Fruit fly (Drosophila melanogaster): ENCODE data around the gene CG11349.

Gene CG11349

DNA sequence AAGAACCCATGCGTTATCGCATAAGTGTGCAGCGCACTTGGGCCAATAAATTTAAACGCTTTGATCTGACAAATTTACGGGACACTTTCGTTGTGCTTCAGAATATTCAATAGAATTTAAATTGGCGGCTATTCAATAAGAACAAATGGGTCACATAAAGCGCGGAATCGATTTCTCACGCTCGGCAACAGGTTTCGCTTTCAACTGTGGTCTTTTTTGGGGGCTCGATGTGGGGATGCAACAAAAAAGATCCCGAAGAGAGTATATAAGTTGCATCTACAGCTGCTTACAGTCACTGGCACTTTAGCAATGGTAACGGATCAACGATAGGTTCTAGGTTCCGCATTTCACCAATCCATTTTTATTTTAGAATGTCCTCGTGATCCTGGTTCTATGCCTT lies at the start of gene CG11349:
TSS of gene CG11349 (plus strand) at position 301 of the 400 bp plus-strand sequence.
- TF ChIP-seq CG17801 (GFP tag; optimal IDR thresholded peaks at IDR 0.05; ENCODE audit: partially characterized antibody) = no peak

- no peak for TF ChIP-seq CG17801 (GFP tag; optimal IDR thresholded peaks at IDR 0.05; ENCODE audit: partially characterized antibody)
These were observed 46.3 kb upstream of the CG11349 start for dm6 chr3L:4426581-4426980.

DNA sequence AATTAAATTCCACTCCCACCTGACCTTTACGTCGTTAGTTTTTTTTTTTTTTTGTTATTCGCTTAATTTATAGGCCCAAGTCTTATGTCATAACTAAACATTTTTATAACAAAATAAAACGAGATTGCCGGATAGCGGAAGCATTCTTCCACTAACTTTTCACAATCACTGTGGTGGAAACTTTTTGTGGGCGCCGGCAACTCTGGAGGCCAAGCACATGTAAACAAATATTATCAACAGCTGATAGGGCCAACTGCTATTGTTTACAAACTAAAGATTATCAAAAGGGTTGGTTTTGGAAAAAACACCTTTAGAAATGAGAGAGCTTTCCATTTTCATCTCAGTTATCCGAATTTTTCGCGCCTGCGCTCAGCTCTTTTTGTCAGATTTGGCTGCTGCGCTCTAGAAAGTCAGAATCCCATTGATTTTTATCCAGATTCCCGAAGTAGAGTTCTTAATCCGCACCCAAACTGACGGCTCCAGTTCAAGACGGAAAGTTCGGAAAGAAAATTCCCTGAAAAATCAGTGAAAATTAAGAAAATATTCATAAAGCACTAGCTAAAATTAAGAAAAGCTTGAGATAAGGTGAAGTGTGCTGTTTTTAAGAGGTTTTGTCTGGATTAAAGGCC lies 43.8 kb upstream of the CG11349 start, which contains the start of gene nAChRbeta1:
TSS of gene nAChRbeta1 (plus strand) at position 432 of the 629 bp plus-strand sequence.
- TF ChIP-seq CG17801 (GFP tag; optimal IDR thresholded peaks at IDR 0.05; ENCODE audit: partially characterized antibody) = no peak

DNA sequence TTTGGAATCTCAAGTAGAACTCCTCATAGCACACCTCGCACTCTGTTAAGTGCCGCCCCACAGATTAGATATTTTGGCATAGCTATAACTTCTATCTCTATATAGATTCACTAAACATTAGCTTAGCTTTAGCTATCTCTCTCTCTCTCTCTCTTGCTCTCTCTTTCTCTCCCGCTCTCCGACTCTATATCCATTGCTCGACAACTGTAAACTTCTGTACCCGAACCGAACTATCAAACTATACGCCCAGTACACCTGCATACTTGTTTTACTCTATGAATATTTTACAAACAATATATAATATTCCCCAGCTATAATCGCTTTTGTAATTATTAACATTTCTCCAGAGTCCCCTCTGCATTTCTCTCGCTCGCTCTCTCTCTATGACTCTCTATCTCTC lies 42.5 kb upstream of the CG11349 start:
- no peak for TF ChIP-seq CG17801 (GFP tag; optimal IDR thresholded peaks at IDR 0.05; ENCODE audit: partially characterized antibody)

- no peak for TF ChIP-seq CG17801 (GFP tag; optimal IDR thresholded peaks at IDR 0.05; ENCODE audit: partially characterized antibody)
These were observed 41.6 kb upstream of the CG11349 start for dm6 chr3L:4431111-4431730.

dm6 chr3L:4436421-4436820 lies 36.4 kb upstream of the CG11349 start, which contains the start of gene CG15021:
Gene CG15021, plus strand, starts transcription at chr3L:4436721.
- TF ChIP-seq CG17801 (GFP tag; optimal IDR thresholded peaks at IDR 0.05; ENCODE audit: partially characterized antibody) = no peak

- no peak for TF ChIP-seq CG17801 (GFP tag; optimal IDR thresholded peaks at IDR 0.05; ENCODE audit: partially characterized antibody)
These were observed 32.7 kb upstream of the CG11349 start for dm6 chr3L:4440153-4440552.

DNA sequence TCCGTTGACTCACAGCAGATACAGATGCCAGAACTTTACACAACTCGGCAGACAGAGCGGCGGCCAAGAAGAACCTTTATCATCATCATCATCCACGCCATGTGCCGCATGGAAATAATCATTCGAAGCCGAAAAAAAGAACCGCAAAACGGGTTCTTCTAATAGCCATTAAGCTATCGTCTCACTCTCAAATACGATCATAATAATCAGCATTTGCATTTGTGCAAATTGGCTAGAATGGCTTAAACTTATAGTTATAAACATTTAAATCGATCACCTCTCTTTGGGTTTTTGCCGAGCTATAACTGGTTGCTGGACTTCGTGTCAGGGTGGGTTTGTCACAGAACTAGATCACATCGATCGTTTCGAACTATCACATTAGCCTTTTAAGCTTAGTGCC lies 30.7 kb upstream of the CG11349 start:
- TF ChIP-seq CG17801 (GFP tag; optimal IDR thresholded peaks at IDR 0.05; ENCODE audit: partially characterized antibody) = no peak

dm6 chr3L:4445824-4446223 lies 27.0 kb upstream of the CG11349 start:
- TF ChIP-seq CG17801 (GFP tag; optimal IDR thresholded peaks at IDR 0.05; ENCODE audit: partially characterized antibody) = no peak

dm6 chr3L:4446273-4446672 lies 26.6 kb upstream of the CG11349 start, which contains the start of gene CG12607:
Gene CG12607, plus strand, starts transcription at chr3L:4446573.
- TF ChIP-seq CG17801 (GFP tag; optimal IDR thresholded peaks at IDR 0.05; ENCODE audit: partially characterized antibody) = no peak

- TF ChIP-seq CG17801 (GFP tag; optimal IDR thresholded peaks at IDR 0.05; ENCODE audit: partially characterized antibody) = no peak
These were observed 25.6 kb upstream of the CG11349 start for dm6 chr3L:4447229-4447628.

- TF ChIP-seq CG17801 (GFP tag; optimal IDR thresholded peaks at IDR 0.05; ENCODE audit: partially characterized antibody) = no peak
These were observed 14.8 kb upstream of the CG11349 start, which contains the start of gene CG11345 for dm6 chr3L:4458063-4458462. Gene CG11345, minus strand, starts transcription at chr3L:4458163.

- TF ChIP-seq CG17801 (GFP tag; optimal IDR thresholded peaks at IDR 0.05; ENCODE audit: partially characterized antibody) = no peak
These were observed 12.4 kb upstream of the CG11349 start, which contains the start of gene CG15022 for dm6 chr3L:4460307-4461088. Gene CG15022, minus strand, starts transcription at chr3L:4460317.

dm6 chr3L:4461454-4462045 lies 11.3 kb upstream of the CG11349 start, which contains the start of gene CG15023:
Gene CG15023, minus strand, starts transcription at chr3L:4461504.
- no peak for TF ChIP-seq CG17801 (GFP tag; optimal IDR thresholded peaks at IDR 0.05; ENCODE audit: partially characterized antibody)

- no peak for TF ChIP-seq CG17801 (GFP tag; optimal IDR thresholded peaks at IDR 0.05; ENCODE audit: partially characterized antibody)
These were observed 9.0 kb upstream of the CG11349 start, which contains the start of gene CG15024 for dm6 chr3L:4463773-4464301. Gene CG15024, minus strand, starts transcription at chr3L:4463823.

All from ovary, adult (tissue).